Fruit fly (Drosophila melanogaster) whole organism, embryonic: ENCODE results near the gene PGAP1.

Experiments used
- Aef1 ChIP-seq: fragments of 200-800 bp; sonication (Bioruptor generic); IDR thresholded peaks from 3 replicates; pipeline ENCODE4 v1.3.6; 2022; ENCODE audit warnings: missing biosample characterization, missing genetic modification characterization
- Awh ChIP-seq: fragments of 200-800 bp; sonication (Bioruptor generic); IDR thresholded peaks from 2 replicates; pipeline ENCODE4, ENCODE4 v1.3.6; 2022; ENCODE audit warnings: missing biosample characterization, missing genetic modification characterization
- B-H1 ChIP-seq: fragments of 200-800 bp; sonication (Bioruptor generic); IDR thresholded peaks from 3 replicates; pipeline ENCODE4 v1.3.6; 2022; ENCODE audit warnings: missing biosample characterization, missing genetic modification characterization
- Bgb ChIP-seq: fragments of 200-800 bp; sonication (Bioruptor generic); IDR thresholded peaks from 2 replicates; pipeline ENCODE4 v1.3.6; 2022; ENCODE audit warnings: missing biosample characterization, missing genetic modification characterization; ENCODE audit not compliant: partially characterized antibody
- CG10321 ChIP-seq: fragments of 200-800 bp; sonication (Bioruptor generic); IDR thresholded peaks from 2 replicates; pipeline ENCODE4 v1.3.6; 2022; ENCODE audit warnings: missing biosample characterization, missing genetic modification characterization
- CG12155 ChIP-seq: fragments of 200-800 bp; sonication (Bioruptor generic); optimal IDR thresholded peaks from 3 replicates; lab custom pipeline; 2016; ENCODE audit warnings: missing biosample characterization, missing genetic modification characterization
- CG12299 ChIP-seq: fragments of 200-800 bp; sonication (Bioruptor generic); optimal IDR thresholded peaks from 2 replicates; lab custom pipeline; 2018; ENCODE audit warnings: missing biosample characterization, mild to moderate bottlenecking, missing genetic modification characterization
- CG12659 ChIP-seq: fragments of 200-800 bp; sonication (Bioruptor generic); optimal IDR thresholded peaks from 3 replicates; lab custom pipeline; 2017; ENCODE audit warnings: mild to moderate bottlenecking, missing biosample characterization, missing genetic modification reagents, missing genetic modification characterization
- CG13123 ChIP-seq: fragments of 200-800 bp; sonication (Bioruptor generic); optimal IDR thresholded peaks from 2 replicates; lab custom pipeline; 2016; ENCODE audit warnings: missing biosample characterization, missing genetic modification characterization
- CG13296 ChIP-seq: fragments of 200-800 bp; sonication (Bioruptor generic); optimal IDR thresholded peaks from 3 replicates; lab custom pipeline; 2018; ENCODE audit warnings: missing biosample characterization, mild to moderate bottlenecking, missing genetic modification characterization
- CG15514 ChIP-seq: fragments of 200-800 bp; sonication (Bioruptor generic); optimal IDR thresholded peaks from 3 replicates; lab custom pipeline; 2017; ENCODE audit warnings: missing biosample characterization, missing genetic modification characterization, mild to moderate bottlenecking, moderate library complexity, missing genetic modification reagents
- CG16779 ChIP-seq: fragments of 200-800 bp; sonication (Bioruptor generic); IDR thresholded peaks from 2 replicates; pipeline ENCODE4 v1.3.6; 2022; ENCODE audit warnings: missing biosample characterization, missing genetic modification characterization
- CG17359 ChIP-seq: fragments of 200-800 bp; sonication (Bioruptor generic); optimal IDR thresholded peaks from 3 replicates; lab custom pipeline; 2018; ENCODE audit warnings: missing biosample characterization, mild to moderate bottlenecking, missing genetic modification characterization, moderate library complexity
- CG17912 ChIP-seq: fragments of 200-800 bp; sonication (Bioruptor generic); optimal IDR thresholded peaks from 2 replicates; lab custom pipeline; 2018; ENCODE audit warnings: missing biosample characterization, mild to moderate bottlenecking, missing genetic modification characterization
- CG1832 ChIP-seq: fragments of 200-800 bp; sonication (Bioruptor generic); optimal IDR thresholded peaks from 2 replicates; lab custom pipeline; 2017; ENCODE audit warnings: missing biosample characterization, mild to moderate bottlenecking, missing genetic modification characterization, inconsistent platforms
- CG2202 ChIP-seq: fragments of 200-800 bp; sonication (Bioruptor generic); optimal IDR thresholded peaks from 2 replicates; lab custom pipeline; 2018; ENCODE audit warnings: missing biosample characterization, mild to moderate bottlenecking, missing genetic modification characterization
- CG3065 ChIP-seq: fragments of 200-800 bp; sonication (Bioruptor generic); optimal IDR thresholded peaks from 2 replicates; lab custom pipeline; 2016; ENCODE audit warnings: missing biosample characterization, missing genetic modification characterization
- CG32767 ChIP-seq: fragments of 200-800 bp; sonication (Bioruptor generic); IDR thresholded peaks from 2 replicates; pipeline ENCODE4 v1.3.6; 2022; ENCODE audit warnings: missing biosample characterization, missing genetic modification characterization
- CG4707 ChIP-seq: fragments of 200-800 bp; sonication (Bioruptor generic); optimal IDR thresholded peaks from 2 replicates; lab custom pipeline; 2018; ENCODE audit warnings: missing biosample characterization, mild to moderate bottlenecking, missing genetic modification characterization, moderate library complexity
- CG4854 ChIP-seq: fragments of 200-800 bp; sonication (Bioruptor generic); optimal IDR thresholded peaks from 2 replicates; lab custom pipeline; 2016; ENCODE audit warnings: missing biosample characterization, missing genetic modification characterization, inconsistent platforms
- CG5180 ChIP-seq: fragments of 200-800 bp; sonication (Bioruptor generic); optimal IDR thresholded peaks from 3 replicates; lab custom pipeline; 2017; ENCODE audit warnings: missing biosample characterization, missing genetic modification characterization, mild to moderate bottlenecking, moderate library complexity, missing genetic modification reagents
- CG8388 ChIP-seq: fragments of 200-800 bp; sonication (Bioruptor generic); optimal IDR thresholded peaks from 2 replicates; lab custom pipeline; 2019; ENCODE audit warnings: missing biosample characterization, mild to moderate bottlenecking, missing genetic modification characterization, moderate library complexity
- CG9876 ChIP-seq: fragments of 200-800 bp; sonication (Bioruptor generic); optimal IDR thresholded peaks from 2 replicates; lab custom pipeline; 2016; ENCODE audit warnings: missing biosample characterization, missing genetic modification characterization
- Dll ChIP-seq: fragments of 200-800 bp; sonication (Bioruptor generic); IDR thresholded peaks from 4 replicates; pipeline ENCODE4 v1.3.6; 2022; ENCODE audit warnings: missing biosample characterization, missing genetic modification characterization; ENCODE audit not compliant: partially characterized antibody
- H15 ChIP-seq: fragments of 200-800 bp; sonication (Bioruptor generic); IDR thresholded peaks from 3 replicates; pipeline ENCODE4 v1.3.6; 2022; ENCODE audit warnings: missing biosample characterization, missing genetic modification characterization
- HmgD ChIP-seq: fragments of 200-800 bp; sonication (Bioruptor generic); optimal IDR thresholded peaks from 3 replicates; lab custom pipeline; 2016; ENCODE audit warnings: missing biosample characterization, missing genetic modification characterization
- Jarid2 ChIP-seq: fragments of 200-800 bp; sonication (Bioruptor generic); optimal IDR thresholded peaks from 3 replicates; lab custom pipeline; 2017; ENCODE audit warnings: mild to moderate bottlenecking, missing biosample characterization, missing genetic modification reagents, missing genetic modification characterization
- Med ChIP-seq: fragments of 200-800 bp; sonication (Bioruptor generic); peaks from one replicate; lab custom pipeline; 2016; ENCODE audit warnings: missing biosample characterization, missing genetic modification characterization, mild to moderate bottlenecking, inconsistent platforms, moderate library complexity
- Nf-YB ChIP-seq: fragments of 200-800 bp; sonication (Bioruptor generic); optimal IDR thresholded peaks from 3 replicates; lab custom pipeline; 2019; ENCODE audit warnings: missing biosample characterization, mild to moderate bottlenecking, missing genetic modification characterization, moderate library complexity
- Ravus ChIP-seq: fragments of 200-800 bp; sonication (Bioruptor generic); IDR thresholded peaks from 2 replicates; pipeline ENCODE4 v1.3.6; 2022; ENCODE audit warnings: missing biosample characterization, missing genetic modification characterization
- Sox100B ChIP-seq: fragments of 200-800 bp; sonication (Bioruptor generic); optimal IDR thresholded peaks from 3 replicates; lab custom pipeline; 2018; ENCODE audit warnings: missing biosample characterization, mild to moderate bottlenecking, missing genetic modification characterization
- Sry-δ ChIP-seq: fragments of 200-800 bp; sonication (Bioruptor generic); optimal IDR thresholded peaks from 2 replicates; lab custom pipeline; 2016; ENCODE audit warnings: missing biosample characterization, missing genetic modification characterization
- Trl ChIP-seq, 3 experiments: fragments of >200 bp in 2 of 3; fragments of 200-800 bp in 1 of 3; sonication (Bioruptor generic) in 1 of 3; optimal IDR thresholded peaks; 2 replicates in 1 of 3; 3 replicates in 2 of 3; lab custom pipeline; 2016 to 2017; ENCODE audit warnings: missing biosample characterization in 1 of 3, missing genetic modification characterization in 1 of 3
- abd-A ChIP-seq: fragments of 200-800 bp; sonication (Bioruptor generic); optimal IDR thresholded peaks from 3 replicates; lab custom pipeline; 2019; ENCODE audit warnings: missing biosample characterization, mild to moderate bottlenecking, missing genetic modification characterization, moderate library complexity
- chinmo ChIP-seq: fragments of 200-800 bp; sonication (Bioruptor generic); IDR thresholded peaks from 4 replicates; pipeline ENCODE4 v1.3.6; 2022; ENCODE audit warnings: missing biosample characterization, missing genetic modification characterization; ENCODE audit not compliant: partially characterized antibody
- chn ChIP-seq: fragments of 200-800 bp; sonication (Bioruptor generic); optimal IDR thresholded peaks from 2 replicates; lab custom pipeline; 2016; ENCODE audit warnings: missing biosample characterization, missing genetic modification characterization
- croc ChIP-seq: fragments of 200-800 bp; sonication (Bioruptor generic); conservative IDR thresholded peaks from 3 replicates; pipeline ENCODE4 v1.3.6; 2022; ENCODE audit warnings: missing biosample characterization, missing genetic modification characterization
- da ChIP-seq: fragments of 200-800 bp; sonication (Bioruptor generic); optimal IDR thresholded peaks from 2 replicates; lab custom pipeline; 2016; ENCODE audit warnings: missing biosample characterization, missing genetic modification characterization
- dm ChIP-seq: fragments of 200-800 bp; sonication (Bioruptor generic); optimal IDR thresholded peaks from 3 replicates; lab custom pipeline; 2016; ENCODE audit warnings: missing biosample characterization, missing genetic modification characterization
- fd3F ChIP-seq: fragments of 200-800 bp; sonication (Bioruptor generic); optimal IDR thresholded peaks from 2 replicates; lab custom pipeline; 2018; ENCODE audit warnings: missing biosample characterization, mild to moderate bottlenecking, missing genetic modification characterization, moderate library complexity
- luna ChIP-seq: fragments of 200-800 bp; sonication (Bioruptor generic); optimal IDR thresholded peaks from 2 replicates; lab custom pipeline; 2016; ENCODE audit warnings: missing biosample characterization, missing genetic modification characterization
- mam ChIP-seq: fragments of 200-800 bp; sonication (Bioruptor generic); optimal IDR thresholded peaks from 3 replicates; lab custom pipeline; 2016; ENCODE audit warnings: missing biosample characterization, missing genetic modification characterization
- nerfin-1 ChIP-seq: fragments of 200-800 bp; sonication (Bioruptor generic); optimal IDR thresholded peaks from 3 replicates; lab custom pipeline; 2019; ENCODE audit warnings: missing biosample characterization, mild to moderate bottlenecking, missing genetic modification characterization, moderate library complexity
- oc ChIP-seq: fragments of 200-800 bp; sonication (Bioruptor generic); optimal IDR thresholded peaks from 2 replicates; lab custom pipeline; 2018; ENCODE audit warnings: missing biosample characterization, mild to moderate bottlenecking, missing genetic modification characterization, moderate library complexity
- sens ChIP-seq: fragments of 200-800 bp; sonication (Bioruptor generic); peaks from one replicate; lab custom pipeline; 2016; ENCODE audit warnings: missing biosample characterization, missing genetic modification characterization
- shn ChIP-seq: fragments of 200-800 bp; sonication (Bioruptor generic); optimal IDR thresholded peaks from 3 replicates; lab custom pipeline; 2016; ENCODE audit warnings: missing biosample characterization, missing genetic modification characterization
- tio ChIP-seq: fragments of 200-800 bp; sonication (Bioruptor generic); optimal IDR thresholded peaks from 2 replicates; lab custom pipeline; 2017; ENCODE audit warnings: missing biosample characterization, missing genetic modification characterization, inconsistent platforms
- wor ChIP-seq: fragments of 200-800 bp; sonication (Bioruptor generic); IDR thresholded peaks from 2 replicates; pipeline ENCODE4 v1.3.6; 2022; ENCODE audit warnings: missing biosample characterization, missing genetic modification characterization
- yki ChIP-seq: fragments of >200 bp; optimal IDR thresholded peaks from 3 replicates; lab custom pipeline; 2018

The PGAP1 gene

DNA sequence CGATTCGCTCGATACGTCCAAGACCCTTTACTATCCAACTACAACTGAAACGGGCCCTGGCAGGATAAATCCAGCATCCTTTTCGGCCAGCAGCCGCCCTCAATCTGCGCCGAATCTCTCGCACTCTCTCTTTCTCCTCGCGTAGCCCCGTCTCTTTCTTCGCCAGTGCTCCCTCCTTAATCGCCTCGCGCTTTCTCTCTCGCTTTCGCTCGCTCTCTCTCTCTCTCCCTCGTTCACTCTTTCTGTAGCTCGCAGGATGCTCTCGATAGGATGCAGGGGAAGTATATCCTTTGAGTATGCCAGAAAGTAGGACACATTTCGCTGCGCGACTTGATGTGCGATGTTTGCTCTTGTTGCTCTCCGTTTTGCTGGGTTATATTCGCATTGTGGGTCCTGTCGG is 51.7 kb downstream of the PGAP1 start (continued):
- no peak for TF ChIP-seq Dll
- TF ChIP-seq CG10321 (GFP tag; lab: Robert Waterston, UW): peak; percentile 63; the same call in 1 of the 2 replicates
- no peak for TF ChIP-seq CG8388 (GFP tag; lab: Kevin White, UChicago)
- TF ChIP-seq mam (GFP tag; lab: Kevin White, UChicago): no peak
- TF ChIP-seq H15 (GFP tag; lab: Robert Waterston, UW): no peak
- no peak for TF ChIP-seq HmgD (GFP tag; lab: Kevin White, UChicago)
- TF ChIP-seq luna (GFP tag; lab: Kevin White, UChicago): no peak
- no peak for TF ChIP-seq CG9876 (GFP tag; lab: Kevin White, UChicago)
- no peak for TF ChIP-seq Sox100B (GFP tag; lab: Kevin White, UChicago)
- TF ChIP-seq CG4707 (GFP tag; lab: Kevin White, UChicago): no peak
- no peak for TF ChIP-seq Sry-δ
- 0 out of 4 replicates have a peak, but pooled peaks have one; percentile 20 for TF ChIP-seq chinmo

DNA sequence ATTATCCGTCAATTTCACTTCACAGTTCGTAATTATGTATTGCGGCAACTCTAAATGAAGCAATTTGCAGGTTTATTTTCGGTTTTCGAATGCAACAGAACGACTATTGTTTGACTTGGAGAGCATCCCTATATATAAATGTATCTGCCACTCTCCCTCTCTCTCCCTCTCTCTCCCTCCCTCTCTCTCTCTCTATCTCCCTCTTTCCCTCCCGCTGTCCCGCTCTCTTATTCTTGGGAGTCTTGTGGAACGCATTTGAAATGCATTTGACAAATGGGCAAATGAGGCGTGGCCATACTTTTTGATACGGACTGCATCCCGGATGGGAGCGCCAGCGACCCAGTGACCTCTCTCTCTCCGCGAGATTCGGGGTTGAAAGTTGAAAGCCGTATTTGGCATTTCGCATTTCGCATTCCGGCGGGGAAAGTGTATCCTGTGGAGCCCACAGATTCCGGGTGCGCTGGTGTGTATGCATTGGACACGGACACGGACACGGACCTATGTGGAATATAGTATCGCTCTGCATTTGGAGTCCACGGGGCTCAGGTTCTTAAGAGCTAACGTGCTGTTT is 52.7 kb downstream of the PGAP1 start:
- TF ChIP-seq da (no peak), B-H1 (GFP tag; lab: Robert Waterston, UW) (no peak), CG17912 (no peak), CG4707 (GFP tag; lab: Kevin White, UChicago) (no peak), Ravus (GFP tag; lab: Robert Waterston, UW) (no peak), fd3F (GFP tag; lab: Kevin White, UChicago) (no peak), CG12299 (no peak), croc (GFP tag; lab: Robert Waterston, UW) (no peak), chn (GFP tag; lab: Kevin White, UChicago) (no peak), CG4854 (GFP tag; lab: Kevin White, UChicago) (no peak), nerfin-1 (peak; percentile 52), Jarid2 (GFP tag; lab: Kevin White, UChicago) (no peak), CG5180 (GFP tag; lab: Kevin White, UChicago) (no peak), CG10321 (GFP tag; lab: Robert Waterston, UW) (no peak), CG17359 (tag; lab: Kevin White, UChicago) (no peak), yki (lab: Kevin White, UChicago) (peak; percentile 6), CG3065 (GFP tag; lab: Kevin White, UChicago) (peak; percentile 8), CG12659 (no peak), CG13296 (GFP tag; lab: Kevin White, UChicago) (no peak), sens (peak; percentile 34), oc (tag; lab: Kevin White, UChicago) (no peak), CG32767 (GFP tag; lab: Robert Waterston, UW) (no peak), CG16779 (no peak), shn (GFP tag; lab: Kevin White, UChicago) (no peak), Nf-YB (GFP tag; lab: Kevin White, UChicago) (peak; percentile 50), Awh (GFP tag; lab: Robert Waterston, UW) (no peak), Bgb (peak; percentile 12; the same call in 1 of the 2 replicates), CG13123 (no peak), dm (GFP tag; lab: Kevin White, UChicago) (no peak), abd-A (tag; lab: Kevin White, UChicago) (peak; percentile 36), CG12155 (GFP tag; lab: Kevin White, UChicago) (no peak), CG1832 (peak; percentile 78), wor (no peak), CG15514 (GFP tag; lab: Kevin White, UChicago) (no peak), Aef1 (GFP tag; lab: Robert Waterston, UW) (no peak), Med (peak; percentile 56), CG2202 (tag; lab: Kevin White, UChicago) (no peak), tio (GFP tag; lab: Kevin White, UChicago) (no peak), Trl (optimal IDR thresholded peaks at IDR 0.05; lab: Kevin White, UChicago) (peak; percentile 69 to 70), Trl (GFP tag; optimal IDR thresholded peaks at IDR 0.05; lab: Kevin White, UChicago) (no peak)
